Fruit fly (Drosophila melanogaster) whole organism, wandering third instar larva: Measurements from ENCODE around the gene Swip-1.
A peak's percentile ranks its signal among the peaks of the same experiment; 100 is the strongest.

ENCODE experiments used
- CG32264 ChIP-seq: fragments of 200-800 bp; sonication (Bioruptor generic); optimal IDR thresholded peaks from 2 replicates; lab custom pipeline; 2016; ENCODE audit warnings: missing biosample characterization, missing genetic modification characterization
- CG9705 ChIP-seq: fragments of 200-800 bp; sonication (Bioruptor generic); optimal IDR thresholded peaks from 2 replicates; lab custom pipeline; 2018; ENCODE audit warnings: missing biosample characterization, mild to moderate bottlenecking, missing genetic modification characterization
- CrebA ChIP-seq: fragments of 200-800 bp; sonication (Bioruptor generic); optimal IDR thresholded peaks from 2 replicates; lab custom pipeline; 2016; ENCODE audit warnings: missing biosample characterization, mild to moderate bottlenecking, missing genetic modification characterization, borderline replicate concordance
- Dif ChIP-seq: fragments of 200-275, 200-300 bp; sonication (Bioruptor generic); optimal IDR thresholded peaks from 2 replicates; lab custom pipeline; 2018; ENCODE audit warnings: missing biosample characterization, missing genetic modification characterization; ENCODE audit not compliant: partially characterized antibody
- HLH106 ChIP-seq: fragments of 200-800 bp; optimal IDR thresholded peaks from 3 replicates; lab custom pipeline; 2019; ENCODE audit warnings: missing biosample characterization, mild to moderate bottlenecking, missing genetic modification characterization, moderate library complexity
- Hnf4 ChIP-seq: fragments of 200-800 bp; sonication (Bioruptor generic); optimal IDR thresholded peaks from 2 replicates; lab custom pipeline; 2016; ENCODE audit warnings: missing biosample characterization, mild to moderate bottlenecking, missing genetic modification characterization
- Hr83 ChIP-seq: fragments of 200-300 bp; sonication (Bioruptor generic); optimal IDR thresholded peaks from 2 replicates; lab custom pipeline; 2016; ENCODE audit warnings: missing biosample characterization, mild to moderate bottlenecking, missing genetic modification characterization, moderate library complexity; ENCODE audit not compliant: poor library complexity, severe bottlenecking
- Jra ChIP-seq: sonication (Bioruptor generic); optimal IDR thresholded peaks from 2 replicates; lab custom pipeline; 2016; ENCODE audit warnings: missing biosample characterization, missing genetic modification characterization
- Mio ChIP-seq: sonication (Bioruptor generic); optimal IDR thresholded peaks from 2 replicates; lab custom pipeline; 2016; ENCODE audit warnings: missing biosample characterization, missing genetic modification characterization
- Myc ChIP-seq: fragments of >200 bp; optimal IDR thresholded peaks from 2 replicates; lab custom pipeline; 2017
- N ChIP-seq: fragments of >200 bp; optimal IDR thresholded peaks from 2 replicates; lab custom pipeline; 2018; ENCODE audit warnings: missing biosample characterization, missing external identifiers, missing genetic modification characterization
- OdsH ChIP-seq: fragments of 200-800 bp; sonication (Bioruptor generic); optimal IDR thresholded peaks from 2 replicates; lab custom pipeline; 2016; ENCODE audit warnings: missing biosample characterization, mild to moderate bottlenecking, missing genetic modification characterization
- Sp1 ChIP-seq: fragments of 200-800 bp; sonication (Bioruptor generic); optimal IDR thresholded peaks from 3 replicates; lab custom pipeline; 2019; ENCODE audit warnings: missing biosample characterization, mild to moderate bottlenecking, missing genetic modification characterization, moderate library complexity
- Vsx2 ChIP-seq: fragments of 200-300, 225-300 bp; sonication (Bioruptor generic); optimal IDR thresholded peaks from 2 replicates; lab custom pipeline; 2018; ENCODE audit warnings: missing biosample characterization, missing genetic modification characterization; ENCODE audit not compliant: partially characterized antibody
- br ChIP-seq: fragments of 200-800 bp; sonication (Bioruptor generic); optimal IDR thresholded peaks from 2 replicates; lab custom pipeline; 2016; ENCODE audit warnings: missing biosample characterization, missing genetic modification characterization
- brk ChIP-seq: fragments of 200-800 bp; sonication (Bioruptor generic); optimal IDR thresholded peaks from 2 replicates; lab custom pipeline; 2016; ENCODE audit warnings: missing biosample characterization, mild to moderate bottlenecking, missing genetic modification characterization
- dsf ChIP-seq: sonication (Bioruptor generic); optimal IDR thresholded peaks from 2 replicates; lab custom pipeline; 2016; ENCODE audit warnings: missing biosample characterization, missing genetic modification characterization, borderline replicate concordance
- foxo ChIP-seq, 2 experiments: fragments of 200-800 bp; sonication (Bioruptor generic); optimal IDR thresholded peaks; 2 replicates in 1 of 2; 3 replicates in 1 of 2; lab custom pipeline; 2016 to 2017; ENCODE audit warnings: missing biosample characterization in 2 of 2, missing genetic modification characterization in 2 of 2
- fru ChIP-seq: fragments of 200-800 bp; sonication (Bioruptor generic); optimal IDR thresholded peaks from 3 replicates; lab custom pipeline; 2016; ENCODE audit warnings: missing biosample characterization, mild to moderate bottlenecking, missing genetic modification characterization
- h ChIP-seq: fragments of 200-800 bp; sonication (Bioruptor generic); optimal IDR thresholded peaks from 3 replicates; lab custom pipeline; 2016; ENCODE audit warnings: missing biosample characterization, mild to moderate bottlenecking, missing genetic modification characterization
- lola ChIP-seq: fragments of >200 bp; optimal IDR thresholded peaks from 2 replicates; lab custom pipeline; 2017; ENCODE audit warnings: missing biosample characterization, missing genetic modification characterization
- pan ChIP-seq: fragments of >200 bp; optimal IDR thresholded peaks from 2 replicates; lab custom pipeline; 2017
- sv ChIP-seq: fragments of 200-800 bp; sonication (Bioruptor generic); optimal IDR thresholded peaks from 3 replicates; lab custom pipeline; 2016; ENCODE audit warnings: missing biosample characterization, missing genetic modification characterization
- tai ChIP-seq: sonication (Bioruptor generic); optimal IDR thresholded peaks from 2 replicates; lab custom pipeline; 2016; ENCODE audit warnings: missing biosample characterization, missing genetic modification characterization
- usp ChIP-seq: fragments of >200 bp; optimal IDR thresholded peaks from 2 replicates; lab custom pipeline; 2017; ENCODE audit warnings: missing biosample characterization, missing genetic modification characterization
- woc ChIP-seq: sonication (Bioruptor generic); optimal IDR thresholded peaks from 2 replicates; lab custom pipeline; 2016; ENCODE audit warnings: missing biosample characterization, mild to moderate bottlenecking, missing genetic modification characterization

Gene Swip-1

DNA sequence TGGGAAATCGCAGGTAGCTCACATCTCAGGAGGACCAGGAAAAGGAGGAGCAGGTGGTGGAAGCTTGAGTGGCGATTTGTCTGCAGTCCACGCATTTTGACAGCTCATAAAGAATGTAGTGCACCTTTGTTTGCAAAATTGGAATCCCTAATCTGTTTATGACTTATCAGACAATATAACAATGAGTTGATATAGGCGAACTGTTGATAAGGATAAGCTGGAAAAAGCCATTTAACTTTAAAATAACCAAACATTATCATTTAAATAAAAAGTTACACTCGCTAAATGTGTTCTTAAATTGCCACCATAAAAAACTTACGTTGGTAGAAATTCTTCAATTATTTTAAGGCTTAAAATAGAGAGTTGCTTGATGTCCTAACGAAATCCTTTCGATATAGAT, 3.1 kb upstream of the Swip-1 start, which contains the start of gene CG15170:
CG15170 (minus strand) TSS at position 101 of the 400 bp plus-strand sequence.
- TF ChIP-seq Mio (GFP tag; lab: Kevin White, UChicago) (no peak), dsf (GFP tag; lab: Kevin White, UChicago) (no peak), Myc (lab: Kevin White, UChicago) (no peak), pan (lab: Kevin White, UChicago) (no peak), OdsH (no peak), N (GFP tag; lab: Kevin White, UChicago) (no peak), CG9705 (GFP tag; lab: Kevin White, UChicago) (no peak), lola (no peak), Jra (no peak)

DNA sequence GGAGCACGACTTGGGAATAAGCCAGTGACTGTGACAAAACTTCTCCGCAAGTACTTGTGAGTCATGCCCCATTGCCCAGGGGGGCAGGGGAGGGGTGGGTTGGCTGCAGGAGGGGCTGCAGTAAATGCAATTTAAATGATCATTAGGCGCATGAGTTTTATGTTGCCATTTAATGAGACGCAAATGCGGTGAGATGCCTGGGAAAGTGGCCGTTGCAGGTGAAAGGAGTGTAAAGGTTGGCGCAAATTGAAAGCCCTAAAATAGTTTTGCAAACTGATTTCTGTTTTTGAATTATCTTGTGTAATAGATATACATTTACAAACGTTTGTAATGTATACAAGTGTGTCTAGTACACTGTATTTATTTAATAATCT, 968 bp downstream of the Swip-1 start:
- TF ChIP-seq CG32264 (GFP tag; lab: Kevin White, UChicago) (no peak), CG9705 (GFP tag; lab: Kevin White, UChicago) (no peak), lola (no peak), brk (GFP tag; lab: Kevin White, UChicago) (no peak), HLH106 (no peak), Hr83 (GFP tag; lab: Kevin White, UChicago) (no peak), sv (GFP tag; lab: Kevin White, UChicago) (no peak), N (GFP tag; lab: Kevin White, UChicago) (no peak), tai (GFP tag; lab: Kevin White, UChicago) (no peak), Mio (GFP tag; lab: Kevin White, UChicago) (no peak), Vsx2 (GFP tag; lab: Kevin White, UChicago) (no peak), Hnf4 (no peak), dsf (GFP tag; lab: Kevin White, UChicago) (no peak), usp (GFP tag; lab: Kevin White, UChicago) (no peak), CrebA (GFP tag; lab: Kevin White, UChicago) (no peak)

DNA sequence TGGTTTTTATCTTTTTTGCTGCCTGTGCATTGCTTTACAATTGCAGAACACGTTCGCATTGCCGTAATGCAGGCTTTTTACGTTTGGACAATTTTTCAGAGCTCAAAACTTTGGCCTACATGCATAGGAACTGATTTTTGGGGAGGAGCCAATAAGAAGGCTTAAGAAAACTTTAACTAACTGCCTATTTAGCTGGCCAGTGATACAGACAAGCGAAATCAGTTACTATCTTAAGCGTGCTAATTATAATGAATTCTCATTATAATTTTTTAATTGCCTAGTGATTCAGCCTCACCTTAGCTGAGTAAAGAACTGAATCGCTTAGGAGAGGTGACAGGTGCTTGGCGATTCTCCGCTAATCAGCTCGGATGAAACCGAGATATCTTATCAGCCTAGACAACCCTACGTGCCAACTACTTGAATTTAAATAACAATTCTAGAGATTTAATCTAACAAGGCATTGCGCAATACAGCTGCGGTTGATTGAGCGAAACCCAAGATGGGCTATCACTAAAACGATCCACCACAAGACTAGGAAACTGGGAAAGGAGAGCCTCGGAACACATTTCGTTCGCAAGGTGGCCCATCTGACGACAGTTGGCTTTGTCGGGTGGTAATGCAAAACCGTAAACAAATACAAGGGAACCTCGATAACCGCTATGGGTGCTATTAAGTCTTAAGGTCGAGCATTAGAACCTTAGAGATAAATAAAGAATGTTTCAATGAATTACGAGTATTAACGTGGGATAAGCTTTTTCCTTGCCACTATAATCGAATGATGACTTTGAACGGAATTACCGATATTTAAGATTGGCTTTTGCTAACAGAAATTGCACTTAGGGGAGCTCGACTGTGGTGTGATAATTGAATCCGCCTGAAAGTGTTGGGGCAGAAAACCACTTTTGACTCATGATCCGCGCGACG, 1.6 kb downstream of the Swip-1 start:
- TF ChIP-seq CG32264 (GFP tag; lab: Kevin White, UChicago): no peak
- peak; percentile 32 for TF ChIP-seq h (GFP tag; lab: Kevin White, UChicago)
- peak; percentile 8 for TF ChIP-seq br (GFP tag; lab: Kevin White, UChicago)
- peak; percentile 22 for TF ChIP-seq OdsH
- TF ChIP-seq foxo (GFP tag; optimal IDR thresholded peaks at IDR 0.05; lab: Kevin White, UChicago): peak in 1 of 2 experiments; percentile 30
- TF ChIP-seq HLH106: peak; percentile 42
- TF ChIP-seq tai (GFP tag; lab: Kevin White, UChicago): no peak
- peak; percentile 20 for TF ChIP-seq fru (GFP tag; lab: Kevin White, UChicago)

- no peak for TF ChIP-seq Dif (GFP tag; lab: Kevin White, UChicago)
Measured at dm6 chr2L:18984158-18984557, 2.9 kb downstream of the Swip-1 start.

dm6 chr2L:18982826-18983758, 4.0 kb downstream of the Swip-1 start:
- no peak for TF ChIP-seq N (GFP tag; lab: Kevin White, UChicago)
- no peak for TF ChIP-seq sv (GFP tag; lab: Kevin White, UChicago)
- peak in 1 of 2 experiments; percentile 19 for TF ChIP-seq foxo (GFP tag; optimal IDR thresholded peaks at IDR 0.05; lab: Kevin White, UChicago)
- peak; percentile 23 for TF ChIP-seq tai (GFP tag; lab: Kevin White, UChicago)
- peak; percentile 4 for TF ChIP-seq Sp1 (GFP tag; lab: Kevin White, UChicago)
- peak; percentile 28 for TF ChIP-seq br (GFP tag; lab: Kevin White, UChicago)
- no peak for TF ChIP-seq Hr83 (GFP tag; lab: Kevin White, UChicago)
- no peak for TF ChIP-seq Dif (GFP tag; lab: Kevin White, UChicago)
- peak; percentile 11 for TF ChIP-seq HLH106
- TF ChIP-seq woc: peak; percentile 14
